Fruit fly (Drosophila melanogaster) whole organism, embryonic: ENCODE results near the gene CG6178.

Experiments used
- Awh ChIP-seq: fragments of 200-800 bp; sonication (Bioruptor generic); IDR thresholded peaks from 2 replicates; pipeline ENCODE4, ENCODE4 v1.3.6; 2022; ENCODE audit warnings: missing biosample characterization, missing genetic modification characterization
- CG10979 ChIP-seq: fragments of 200-800 bp; sonication (Bioruptor generic); optimal IDR thresholded peaks from 2 replicates; lab custom pipeline; 2018; ENCODE audit warnings: missing biosample characterization, mild to moderate bottlenecking, missing genetic modification characterization, moderate library complexity
- CG11695 ChIP-seq: fragments of 200-800 bp; sonication (Bioruptor generic); IDR thresholded peaks from 3 replicates; pipeline ENCODE4 v1.3.6; 2022; ENCODE audit warnings: missing biosample characterization, missing genetic modification characterization
- CG12659 ChIP-seq: fragments of 200-800 bp; sonication (Bioruptor generic); optimal IDR thresholded peaks from 3 replicates; lab custom pipeline; 2017; ENCODE audit warnings: mild to moderate bottlenecking, missing biosample characterization, missing genetic modification reagents, missing genetic modification characterization
- CG12744 ChIP-seq: fragments of 200-800 bp; sonication (Bioruptor generic); optimal IDR thresholded peaks from 2 replicates; lab custom pipeline; 2016; ENCODE audit warnings: missing biosample characterization, missing genetic modification characterization
- CG14667 ChIP-seq: fragments of 200-800 bp; sonication (Bioruptor generic); IDR thresholded peaks from 2 replicates; pipeline ENCODE4 v1.3.6; 2022; ENCODE audit warnings: missing biosample characterization, missing genetic modification characterization
- CG16779 ChIP-seq: fragments of 200-800 bp; sonication (Bioruptor generic); IDR thresholded peaks from 2 replicates; pipeline ENCODE4 v1.3.6; 2022; ENCODE audit warnings: missing biosample characterization, missing genetic modification characterization
- CG16813 ChIP-seq: fragments of 200-800 bp; sonication (Bioruptor generic); IDR thresholded peaks from 3 replicates; pipeline ENCODE4 v1.3.6; 2022; ENCODE audit warnings: missing biosample characterization, missing genetic modification characterization; ENCODE audit not compliant: partially characterized antibody
- CG16815 ChIP-seq: fragments of 200-800 bp; sonication (Bioruptor generic); optimal IDR thresholded peaks from 3 replicates; lab custom pipeline; 2017; ENCODE audit warnings: missing biosample characterization, mild to moderate bottlenecking, missing genetic modification characterization
- CG17385 ChIP-seq: fragments of 200-800 bp; sonication (Bioruptor generic); optimal IDR thresholded peaks from 3 replicates; lab custom pipeline; 2018; ENCODE audit warnings: missing biosample characterization, mild to moderate bottlenecking, missing genetic modification characterization
- CG2116 ChIP-seq: fragments of 200-800 bp; sonication (Bioruptor generic); optimal IDR thresholded peaks from 3 replicates; lab custom pipeline; 2018; ENCODE audit warnings: missing biosample characterization, mild to moderate bottlenecking, missing genetic modification characterization
- CG2199 ChIP-seq: fragments of 200-800 bp; sonication (Bioruptor generic); IDR thresholded peaks from 3 replicates; pipeline ENCODE4 v1.3.6; 2022; ENCODE audit warnings: missing biosample characterization, missing genetic modification characterization
- CG30403 ChIP-seq: fragments of 200-800 bp; sonication (Bioruptor generic); optimal IDR thresholded peaks from 3 replicates; lab custom pipeline; 2016; ENCODE audit warnings: missing biosample characterization, missing genetic modification characterization
- CG31224 ChIP-seq: fragments of 200-800 bp; sonication (Bioruptor generic); IDR thresholded peaks from 2 replicates; pipeline ENCODE4 v1.3.6; 2022; ENCODE audit warnings: missing biosample characterization, missing genetic modification characterization
- CG31388 ChIP-seq: fragments of 200-800 bp; sonication (Bioruptor generic); optimal IDR thresholded peaks from 2 replicates; lab custom pipeline; 2016; ENCODE audit warnings: missing biosample characterization, missing genetic modification characterization
- CG3163 ChIP-seq: fragments of 200-800 bp; sonication (Bioruptor generic); optimal IDR thresholded peaks from 3 replicates; lab custom pipeline; 2016; ENCODE audit warnings: missing biosample characterization, missing genetic modification characterization
- CG34376 ChIP-seq: fragments of 200-800 bp; sonication (Bioruptor generic); optimal IDR thresholded peaks from 2 replicates; lab custom pipeline; 2018; ENCODE audit warnings: missing biosample characterization, mild to moderate bottlenecking, missing genetic modification characterization
- CG3995 ChIP-seq: fragments of 200-800 bp; sonication (Bioruptor generic); optimal IDR thresholded peaks from 3 replicates; lab custom pipeline; 2016; ENCODE audit warnings: missing biosample characterization, missing genetic modification characterization
- CG4282 ChIP-seq: fragments of 200-800 bp; sonication (Bioruptor generic); optimal IDR thresholded peaks from 2 replicates; lab custom pipeline; 2016; ENCODE audit warnings: missing biosample characterization, missing genetic modification characterization
- CG4328 ChIP-seq: fragments of 200-800 bp; sonication (Bioruptor generic); optimal IDR thresholded peaks from 3 replicates; lab custom pipeline; 2017; ENCODE audit warnings: missing biosample characterization, missing genetic modification reagents, missing genetic modification characterization
- CG4617 ChIP-seq: fragments of 200-800 bp; sonication (Bioruptor generic); optimal IDR thresholded peaks from 3 replicates; lab custom pipeline; 2016; ENCODE audit warnings: missing biosample characterization, missing genetic modification characterization, borderline replicate concordance
- CG6683 ChIP-seq: fragments of 200-800 bp; sonication (Bioruptor generic); optimal IDR thresholded peaks from 2 replicates; lab custom pipeline; 2017; ENCODE audit warnings: missing biosample characterization, mild to moderate bottlenecking, missing genetic modification characterization, missing genetic modification reagents
- CG8089 ChIP-seq: fragments of 200-800 bp; sonication (Bioruptor generic); optimal IDR thresholded peaks from 3 replicates; lab custom pipeline; 2016; ENCODE audit warnings: missing biosample characterization, missing genetic modification characterization
- CrebB ChIP-seq: fragments of 200-800 bp; sonication (Bioruptor generic); optimal IDR thresholded peaks from 3 replicates; lab custom pipeline; 2018; ENCODE audit warnings: missing biosample characterization, mild to moderate bottlenecking, missing genetic modification characterization
- E2f2 ChIP-seq: fragments of 200-800 bp; sonication (Bioruptor generic); IDR thresholded peaks from 2 replicates; pipeline ENCODE4 v1.3.6; 2022; ENCODE audit warnings: missing biosample characterization, missing genetic modification characterization
- Hmx ChIP-seq: fragments of 200-800 bp; sonication (Bioruptor generic); optimal IDR thresholded peaks from 2 replicates; lab custom pipeline; 2016; ENCODE audit warnings: missing biosample characterization, missing genetic modification characterization
- Hr78 ChIP-seq, 2 experiments: fragments of 200-800 bp in 1 of 2; fragments of >200 bp in 1 of 2; sonication (Bioruptor generic) in 1 of 2; optimal IDR thresholded peaks; 2 replicates each; lab custom pipeline; 2017 to 2019; ENCODE audit warnings: missing biosample characterization in 2 of 2, missing genetic modification characterization in 2 of 2, mild to moderate bottlenecking in 1 of 2, moderate library complexity in 1 of 2
- MTF-1 ChIP-seq: fragments of 200-800 bp; sonication (Bioruptor generic); optimal IDR thresholded peaks from 2 replicates; lab custom pipeline; 2018; ENCODE audit warnings: missing biosample characterization, mild to moderate bottlenecking, missing genetic modification characterization, borderline replicate concordance
- Scr ChIP-seq: fragments of 200-800 bp; sonication (Bioruptor generic); IDR thresholded peaks from 2 replicates; pipeline ENCODE4 v1.3.6; 2022; ENCODE audit warnings: missing biosample characterization, missing genetic modification characterization; ENCODE audit not compliant: partially characterized antibody
- Sox100B ChIP-seq: fragments of 200-800 bp; sonication (Bioruptor generic); optimal IDR thresholded peaks from 3 replicates; lab custom pipeline; 2018; ENCODE audit warnings: missing biosample characterization, mild to moderate bottlenecking, missing genetic modification characterization
- Sry-β ChIP-seq: fragments of 200-800 bp; sonication (Bioruptor generic); optimal IDR thresholded peaks from 2 replicates; lab custom pipeline; 2018; ENCODE audit warnings: missing biosample characterization, mild to moderate bottlenecking, missing genetic modification characterization, moderate library complexity
- TFAM ChIP-seq: fragments of 200-800 bp; sonication (Bioruptor generic); optimal IDR thresholded peaks from 2 replicates; lab custom pipeline; 2017; ENCODE audit warnings: missing biosample characterization, missing genetic modification characterization, inconsistent platforms
- YL-1 ChIP-seq: fragments of 200-800 bp; sonication (Bioruptor generic); optimal IDR thresholded peaks from 3 replicates; lab custom pipeline; 2017; ENCODE audit warnings: missing biosample characterization, mild to moderate bottlenecking, missing genetic modification characterization
- ac ChIP-seq: fragments of 200-800 bp; sonication (Bioruptor generic); optimal IDR thresholded peaks from 3 replicates; lab custom pipeline; 2017; ENCODE audit warnings: missing biosample characterization, mild to moderate bottlenecking, missing genetic modification characterization
- ap ChIP-seq: fragments of 200-800 bp; sonication (Bioruptor generic); IDR thresholded peaks from 2 replicates; pipeline ENCODE4 v1.3.6; 2022; ENCODE audit warnings: missing biosample characterization, missing genetic modification characterization
- ara ChIP-seq: fragments of 200-800 bp; sonication (Bioruptor generic); IDR thresholded peaks from 2 replicates; pipeline ENCODE4 v1.3.6; 2022; ENCODE audit warnings: missing biosample characterization, missing genetic modification characterization
- bbx ChIP-seq: fragments of 200-800 bp; sonication (Bioruptor generic); IDR thresholded peaks from 2 replicates; pipeline ENCODE4 v1.3.6; 2022; ENCODE audit warnings: missing biosample characterization, missing genetic modification characterization; ENCODE audit not compliant: partially characterized antibody
- bowl ChIP-seq: fragments of 200-800 bp; sonication (Bioruptor generic); IDR thresholded peaks from 2 replicates; pipeline ENCODE4 v1.3.6; 2022; ENCODE audit warnings: missing biosample characterization, missing genetic modification characterization
- crol ChIP-seq: fragments of 200-800 bp; sonication (Bioruptor generic); IDR thresholded peaks from 2 replicates; pipeline ENCODE4 v1.3.6; 2022; ENCODE audit warnings: missing biosample characterization, missing genetic modification characterization
- fd3F ChIP-seq: fragments of 200-800 bp; sonication (Bioruptor generic); optimal IDR thresholded peaks from 2 replicates; lab custom pipeline; 2018; ENCODE audit warnings: missing biosample characterization, mild to moderate bottlenecking, missing genetic modification characterization, moderate library complexity
- gcm2 ChIP-seq: fragments of 200-800 bp; sonication (Bioruptor generic); optimal IDR thresholded peaks from 2 replicates; lab custom pipeline; 2016; ENCODE audit warnings: missing biosample characterization, missing genetic modification characterization
- inv ChIP-seq: fragments of 200-800 bp; sonication (Bioruptor generic); IDR thresholded peaks from 2 replicates; pipeline ENCODE4 v1.3.6; 2022; ENCODE audit warnings: missing biosample characterization, missing genetic modification characterization; ENCODE audit not compliant: partially characterized antibody
- mam ChIP-seq: fragments of 200-800 bp; sonication (Bioruptor generic); optimal IDR thresholded peaks from 3 replicates; lab custom pipeline; 2016; ENCODE audit warnings: missing biosample characterization, missing genetic modification characterization
- pita ChIP-seq: fragments of 200-800 bp; sonication (Bioruptor generic); optimal IDR thresholded peaks from 2 replicates; lab custom pipeline; 2017; ENCODE audit warnings: missing biosample characterization, mild to moderate bottlenecking, missing genetic modification characterization
- row ChIP-seq: fragments of 200-800 bp; sonication (Bioruptor generic); IDR thresholded peaks from 3 replicates; pipeline ENCODE4 v1.3.6; 2022; ENCODE audit warnings: missing biosample characterization, missing genetic modification characterization
- sima ChIP-seq: fragments of 200-800 bp; sonication (Bioruptor generic); optimal IDR thresholded peaks from 2 replicates; lab custom pipeline; 2016; ENCODE audit warnings: missing biosample characterization, missing genetic modification characterization
- so ChIP-seq: fragments of 200-800 bp; sonication (Bioruptor generic); IDR thresholded peaks from 3 replicates; pipeline ENCODE4 v1.3.6; 2022; ENCODE audit warnings: missing biosample characterization, missing genetic modification characterization
- sqz ChIP-seq: fragments of 200-800 bp; sonication (Bioruptor generic); optimal IDR thresholded peaks from 3 replicates; lab custom pipeline; 2018; ENCODE audit warnings: missing biosample characterization, mild to moderate bottlenecking, missing genetic modification characterization
- stwl ChIP-seq: fragments of 200-800 bp; sonication (Bioruptor generic); optimal IDR thresholded peaks from 3 replicates; lab custom pipeline; 2018; ENCODE audit warnings: missing biosample characterization, mild to moderate bottlenecking, missing genetic modification characterization, moderate library complexity

CG6178 gene

DNA sequence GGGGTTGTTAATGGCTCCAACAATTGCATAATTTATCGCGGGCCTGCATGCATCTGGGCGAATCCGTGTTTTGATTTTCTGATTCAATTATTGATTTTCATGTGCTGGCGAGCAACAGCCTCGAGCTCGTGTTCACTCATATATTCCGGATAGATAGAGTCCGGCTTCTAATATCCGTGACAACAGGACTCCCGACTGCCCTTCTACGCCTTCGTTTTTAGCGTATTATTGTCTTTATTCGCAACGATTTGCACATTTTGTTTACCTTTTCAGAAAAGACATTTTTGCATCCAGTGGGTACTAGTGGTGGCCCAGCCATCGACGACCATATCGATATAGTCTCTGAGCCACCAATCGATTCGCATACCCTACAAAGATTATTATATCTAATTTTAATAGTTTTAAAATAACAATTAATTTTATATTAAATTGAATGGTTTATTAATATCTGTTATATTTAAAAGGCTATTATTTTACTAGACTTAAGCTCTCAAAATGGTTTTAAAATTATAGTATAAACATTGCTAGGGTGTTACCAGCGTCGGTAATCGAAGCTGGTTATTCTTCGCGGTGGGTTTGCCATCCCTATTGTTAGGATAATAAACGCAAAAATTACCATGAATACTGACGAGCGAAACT, 9.1 kb downstream of the CG6178 start, which contains the start of the genes Myo95E and TBC1d7 (continued):
- TF ChIP-seq CG4282 (GFP tag; lab: Kevin White, UChicago) (no peak), bowl (GFP tag; lab: Robert Waterston, UW) (peak; percentile 79), CG2199 (GFP tag; lab: Robert Waterston, UW) (peak; percentile 89; the same call in 2 of the 3 replicates), CG34376 (GFP tag; lab: Kevin White, UChicago) (peak; percentile 74), fd3F (GFP tag; lab: Kevin White, UChicago) (peak; percentile 81), CrebB (peak; percentile 60), CG2116 (GFP tag; lab: Kevin White, UChicago) (peak; percentile 80), CG31388 (GFP tag; lab: Kevin White, UChicago) (peak; percentile 50), ac (GFP tag; lab: Kevin White, UChicago) (no peak), Hr78 (GFP tag; optimal IDR thresholded peaks at IDR 0.05; lab: Kevin White, UChicago) (no peak), CG12744 (GFP tag; lab: Kevin White, UChicago) (no peak), ap (GFP tag; lab: Robert Waterston, UW) (peak; percentile 93), pita (GFP tag; lab: Kevin White, UChicago) (no peak), sqz (GFP tag; lab: Kevin White, UChicago) (no peak), crol (GFP tag; lab: Robert Waterston, UW) (peak; percentile 59), CG31224 (GFP tag; lab: Robert Waterston, UW) (peak; percentile 83), CG3163 (GFP tag; lab: Kevin White, UChicago) (no peak), CG3995 (GFP tag; lab: Kevin White, UChicago) (peak; percentile 70), Hmx (GFP tag; lab: Kevin White, UChicago) (no peak), TFAM (GFP tag; lab: Kevin White, UChicago) (no peak), Sox100B (GFP tag; lab: Kevin White, UChicago) (peak; percentile 86), gcm2 (GFP tag; lab: Kevin White, UChicago) (no peak), CG11695 (peak; percentile 93), ara (GFP tag; lab: Robert Waterston, UW) (peak; percentile 94), so (GFP tag; lab: Robert Waterston, UW) (peak; percentile 93), CG6683 (peak; percentile 58), Scr (peak; percentile 80), MTF-1 (GFP tag; lab: Kevin White, UChicago) (peak; percentile 27), CG17385 (GFP tag; lab: Kevin White, UChicago) (peak; percentile 82), CG16815 (GFP tag; lab: Kevin White, UChicago) (peak; percentile 79), CG8089 (GFP tag; lab: Kevin White, UChicago) (no peak), CG12659 (GFP tag; lab: Kevin White, UChicago) (peak; percentile 92), CG10979 (tag; lab: Kevin White, UChicago) (peak; percentile 86), CG4617 (GFP tag; lab: Kevin White, UChicago) (peak; percentile 76), CG16779 (GFP tag; lab: Robert Waterston, UW) (0 out of 2 replicates have a peak, but pooled peaks have one; percentile 46), mam (GFP tag; lab: Kevin White, UChicago) (peak; percentile 56), stwl (tag; lab: Kevin White, UChicago) (peak; percentile 56), Sry-β (GFP tag; lab: Kevin White, UChicago) (peak; percentile 64), Awh (GFP tag; lab: Robert Waterston, UW) (peak; percentile 92), row (peak; percentile 99), CG14667 (GFP tag; lab: Robert Waterston, UW) (peak; percentile 95), E2f2 (peak; percentile 71), YL-1 (GFP tag; lab: Kevin White, UChicago) (peak; percentile 76), inv (peak; percentile 62), CG4328 (GFP tag; lab: Kevin White, UChicago) (peak; percentile 54), CG16813 (GFP tag; lab: Robert Waterston, UW) (peak; percentile 75), CG30403 (GFP tag; lab: Kevin White, UChicago) (peak; percentile 92), bbx (GFP tag; lab: Robert Waterston, UW) (peak; percentile 42), sima (GFP tag; lab: Kevin White, UChicago) (no peak)
